Fruit fly (Drosophila melanogaster): ENCODE measurements around the gene CG17712.

DNA sequence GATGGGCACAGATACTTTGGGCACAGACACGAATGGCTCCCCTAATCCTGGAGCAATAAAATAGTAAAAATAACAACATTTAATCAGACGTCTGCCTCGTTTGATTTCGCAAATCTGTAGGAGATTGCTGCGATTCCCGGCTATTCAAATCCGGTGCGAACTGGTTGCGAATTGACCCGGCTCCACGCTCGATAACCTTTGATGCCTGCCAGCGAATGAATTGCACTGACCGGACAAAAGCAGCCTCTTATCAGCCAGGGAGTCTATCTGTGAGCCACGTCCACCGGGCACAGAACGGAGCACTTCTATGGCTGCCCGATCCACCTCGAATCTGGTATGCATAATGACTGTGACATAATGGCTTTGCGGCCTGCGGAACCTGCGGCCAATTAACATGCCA, 32.0 kb downstream of the CG17712 start:
- TF ChIP-seq Dll (optimal IDR thresholded peaks at IDR 0.05): no peak
- no peak for TF ChIP-seq usp (GFP tag; optimal IDR thresholded peaks at IDR 0.05)
- TF ChIP-seq CG8478 (optimal IDR thresholded peaks at IDR 0.05): no peak
